Fruit fly (Drosophila melanogaster) whole organism, embryonic: ENCODE data around the gene CG10694.
A peak's percentile ranks its signal among the peaks of the same experiment; 100 is the strongest.

Experiments used
- CG10147 ChIP-seq: fragments of 200-800 bp; sonication (Bioruptor generic); optimal IDR thresholded peaks from 2 replicates; lab custom pipeline; 2019; ENCODE audit warnings: missing biosample characterization, mild to moderate bottlenecking, missing genetic modification characterization, moderate library complexity
- CG12942 ChIP-seq: fragments of 200-800 bp; sonication (Bioruptor generic); optimal IDR thresholded peaks from 3 replicates; lab custom pipeline; 2016; ENCODE audit warnings: missing biosample characterization, missing genetic modification characterization
- CG13123 ChIP-seq: fragments of 200-800 bp; sonication (Bioruptor generic); optimal IDR thresholded peaks from 2 replicates; lab custom pipeline; 2016; ENCODE audit warnings: missing biosample characterization, missing genetic modification characterization
- CG14965 ChIP-seq: fragments of 200-800 bp; sonication (Bioruptor generic); optimal IDR thresholded peaks from 2 replicates; lab custom pipeline; 2016; ENCODE audit warnings: missing biosample characterization, missing genetic modification characterization, borderline replicate concordance
- CG1602 ChIP-seq: fragments of 200-800 bp; sonication (Bioruptor generic); optimal IDR thresholded peaks from 3 replicates; lab custom pipeline; 2016; ENCODE audit warnings: missing biosample characterization, missing genetic modification characterization
- CG16813 ChIP-seq: fragments of 200-800 bp; sonication (Bioruptor generic); IDR thresholded peaks from 3 replicates; pipeline ENCODE4 v1.3.6; 2022; ENCODE audit warnings: missing biosample characterization, missing genetic modification characterization; ENCODE audit not compliant: partially characterized antibody
- CG16815 ChIP-seq: fragments of 200-800 bp; sonication (Bioruptor generic); optimal IDR thresholded peaks from 3 replicates; lab custom pipeline; 2017; ENCODE audit warnings: missing biosample characterization, mild to moderate bottlenecking, missing genetic modification characterization
- CG17361 ChIP-seq: fragments of 200-800 bp; sonication (Bioruptor generic); IDR thresholded peaks from 3 replicates; pipeline ENCODE4 v1.3.6; 2022; ENCODE audit warnings: missing biosample characterization, missing genetic modification characterization
- CG18262 ChIP-seq: fragments of 200-800 bp; optimal IDR thresholded peaks from 3 replicates; lab custom pipeline; 2019; ENCODE audit warnings: missing biosample characterization, mild to moderate bottlenecking, missing genetic modification characterization, moderate library complexity
- CG2116 ChIP-seq: fragments of 200-800 bp; sonication (Bioruptor generic); optimal IDR thresholded peaks from 3 replicates; lab custom pipeline; 2018; ENCODE audit warnings: missing biosample characterization, mild to moderate bottlenecking, missing genetic modification characterization
- CG2199 ChIP-seq: fragments of 200-800 bp; sonication (Bioruptor generic); IDR thresholded peaks from 3 replicates; pipeline ENCODE4 v1.3.6; 2022; ENCODE audit warnings: missing biosample characterization, missing genetic modification characterization
- CG31365 ChIP-seq: fragments of 200-800 bp; sonication (Bioruptor generic); optimal IDR thresholded peaks from 2 replicates; lab custom pipeline; 2018; ENCODE audit warnings: missing biosample characterization, mild to moderate bottlenecking, missing genetic modification characterization
- CG32772 ChIP-seq: fragments of 200-800 bp; sonication (Bioruptor generic); IDR thresholded peaks from 2 replicates; pipeline ENCODE4 v1.3.6; 2022; ENCODE audit warnings: missing biosample characterization, missing genetic modification characterization
- CG5953 ChIP-seq: fragments of 200-800 bp; sonication (Bioruptor generic); IDR thresholded peaks from 2 replicates; pipeline ENCODE4 v1.3.6; 2022; ENCODE audit warnings: missing biosample characterization, missing genetic modification characterization
- CG6791 ChIP-seq: fragments of 200-800 bp; sonication (Bioruptor generic); IDR thresholded peaks from 3 replicates; pipeline ENCODE4 v1.3.6; 2022; ENCODE audit warnings: missing biosample characterization, missing genetic modification characterization; ENCODE audit not compliant: partially characterized antibody
- CkIIα-i1 ChIP-seq: fragments of 200-800 bp; sonication (Bioruptor generic); IDR thresholded peaks from 2 replicates; pipeline ENCODE4 v1.3.6; 2022; ENCODE audit warnings: missing biosample characterization, missing genetic modification characterization
- Dfd ChIP-seq, 2 experiments: fragments of >200 bp; optimal IDR thresholded peaks; 2 replicates each; lab custom pipeline; 2017; ENCODE audit warnings: missing biosample characterization in 2 of 2, missing genetic modification characterization in 2 of 2
- Gug ChIP-seq: fragments of 200-800 bp; sonication (Bioruptor generic); IDR thresholded peaks from 4 replicates; pipeline ENCODE4 v1.3.6; 2022; ENCODE audit warnings: missing biosample characterization, missing genetic modification characterization
- Hr78 ChIP-seq, 2 experiments: fragments of 200-800 bp in 1 of 2; fragments of >200 bp in 1 of 2; sonication (Bioruptor generic) in 1 of 2; optimal IDR thresholded peaks; 2 replicates each; lab custom pipeline; 2017 to 2019; ENCODE audit warnings: missing biosample characterization in 2 of 2, missing genetic modification characterization in 2 of 2, mild to moderate bottlenecking in 1 of 2, moderate library complexity in 1 of 2
- Meics ChIP-seq: fragments of 200-800 bp; sonication (Bioruptor generic); optimal IDR thresholded peaks from 2 replicates; lab custom pipeline; 2017; ENCODE audit warnings: missing biosample characterization, mild to moderate bottlenecking, missing genetic modification characterization
- NC2α ChIP-seq: fragments of 200-800 bp; sonication (Bioruptor generic); optimal IDR thresholded peaks from 2 replicates; lab custom pipeline; 2016; ENCODE audit warnings: missing biosample characterization, missing genetic modification characterization
- Optix ChIP-seq: fragments of 200-800 bp; sonication (Bioruptor generic); IDR thresholded peaks from 3 replicates; pipeline ENCODE4 v1.3.6; 2022; ENCODE audit warnings: missing biosample characterization, missing genetic modification characterization
- Scr ChIP-seq: fragments of 200-800 bp; sonication (Bioruptor generic); IDR thresholded peaks from 2 replicates; pipeline ENCODE4 v1.3.6; 2022; ENCODE audit warnings: missing biosample characterization, missing genetic modification characterization; ENCODE audit not compliant: partially characterized antibody
- Six4 ChIP-seq: fragments of 200-800 bp; sonication (Bioruptor generic); optimal IDR thresholded peaks from 2 replicates; lab custom pipeline; 2016; ENCODE audit warnings: missing biosample characterization, missing genetic modification characterization
- Ssrp ChIP-seq: fragments of 200-800 bp; sonication (Bioruptor generic); optimal IDR thresholded peaks from 2 replicates; lab custom pipeline; 2018; ENCODE audit warnings: missing biosample characterization, mild to moderate bottlenecking, missing genetic modification characterization, moderate library complexity
- abd-A ChIP-seq: fragments of 200-800 bp; sonication (Bioruptor generic); optimal IDR thresholded peaks from 3 replicates; lab custom pipeline; 2019; ENCODE audit warnings: missing biosample characterization, mild to moderate bottlenecking, missing genetic modification characterization, moderate library complexity
- bbx ChIP-seq: fragments of 200-800 bp; sonication (Bioruptor generic); IDR thresholded peaks from 2 replicates; pipeline ENCODE4 v1.3.6; 2022; ENCODE audit warnings: missing biosample characterization, missing genetic modification characterization; ENCODE audit not compliant: partially characterized antibody
- chinmo ChIP-seq: fragments of 200-800 bp; sonication (Bioruptor generic); IDR thresholded peaks from 4 replicates; pipeline ENCODE4 v1.3.6; 2022; ENCODE audit warnings: missing biosample characterization, missing genetic modification characterization; ENCODE audit not compliant: partially characterized antibody
- ci ChIP-seq: fragments of 200-800 bp; sonication (Bioruptor generic); IDR thresholded peaks from 3 replicates; pipeline ENCODE4 v1.3.6; 2022; ENCODE audit warnings: missing biosample characterization, missing genetic modification characterization
- danr ChIP-seq: fragments of 200-800 bp; sonication (Bioruptor generic); IDR thresholded peaks from 2 replicates; pipeline ENCODE4 v1.3.6; 2022; ENCODE audit warnings: missing biosample characterization, missing genetic modification characterization
- fd96Cb ChIP-seq: fragments of 200-800 bp; sonication (Bioruptor generic); optimal IDR thresholded peaks from 2 replicates; lab custom pipeline; 2018; ENCODE audit warnings: missing biosample characterization, mild to moderate bottlenecking, missing genetic modification characterization, moderate library complexity
- gem ChIP-seq: fragments of 200-800 bp; sonication (Bioruptor generic); optimal IDR thresholded peaks from 2 replicates; lab custom pipeline; 2019; ENCODE audit warnings: missing biosample characterization, mild to moderate bottlenecking, missing genetic modification characterization, moderate library complexity
- gsb-n ChIP-seq: fragments of 200-800 bp; sonication (Bioruptor generic); optimal IDR thresholded peaks from 3 replicates; lab custom pipeline; 2018; ENCODE audit warnings: missing biosample characterization, mild to moderate bottlenecking, missing genetic modification characterization
- kah ChIP-seq: fragments of 200-800 bp; sonication (Bioruptor generic); optimal IDR thresholded peaks from 2 replicates; lab custom pipeline; 2018; ENCODE audit warnings: missing biosample characterization, mild to moderate bottlenecking, missing genetic modification characterization
- kni ChIP-seq: fragments of 200-800 bp; sonication (Bioruptor generic); optimal IDR thresholded peaks from 3 replicates; lab custom pipeline; 2017; ENCODE audit warnings: mild to moderate bottlenecking, missing biosample characterization, missing genetic modification reagents, missing genetic modification characterization
- org-1 ChIP-seq: fragments of 200-800 bp; sonication (Bioruptor generic); optimal IDR thresholded peaks from 2 replicates; lab custom pipeline; 2017; ENCODE audit warnings: missing biosample characterization, missing genetic modification characterization
- pb ChIP-seq: fragments of 200-800 bp; sonication (Bioruptor generic); optimal IDR thresholded peaks from 3 replicates; lab custom pipeline; 2016; ENCODE audit warnings: missing biosample characterization, missing genetic modification characterization
- pfk ChIP-seq: fragments of 200-800 bp; sonication (Bioruptor generic); optimal IDR thresholded peaks from 2 replicates; lab custom pipeline; 2018; ENCODE audit warnings: missing biosample characterization, mild to moderate bottlenecking, missing genetic modification characterization, moderate library complexity
- sens ChIP-seq: fragments of 200-800 bp; sonication (Bioruptor generic); peaks from one replicate; lab custom pipeline; 2016; ENCODE audit warnings: missing biosample characterization, missing genetic modification characterization
- sens-2 ChIP-seq: fragments of 200-800 bp; sonication (Bioruptor generic); IDR thresholded peaks from 2 replicates; pipeline ENCODE4 v1.3.6; 2022; ENCODE audit warnings: missing biosample characterization, missing genetic modification characterization
- sima ChIP-seq: fragments of 200-800 bp; sonication (Bioruptor generic); optimal IDR thresholded peaks from 2 replicates; lab custom pipeline; 2016; ENCODE audit warnings: missing biosample characterization, missing genetic modification characterization
- sisA ChIP-seq: fragments of 200-800 bp; sonication (Bioruptor generic); IDR thresholded peaks from 2 replicates; pipeline ENCODE4 v1.3.6; 2022; ENCODE audit warnings: missing biosample characterization, missing genetic modification characterization
- stwl ChIP-seq: fragments of 200-800 bp; sonication (Bioruptor generic); optimal IDR thresholded peaks from 3 replicates; lab custom pipeline; 2018; ENCODE audit warnings: missing biosample characterization, mild to moderate bottlenecking, missing genetic modification characterization, moderate library complexity
- tgo ChIP-seq: fragments of 200-800 bp; sonication (Bioruptor generic); IDR thresholded peaks from 3 replicates; pipeline ENCODE4 v1.3.6; 2022; ENCODE audit warnings: missing biosample characterization, missing genetic modification characterization
- tio ChIP-seq: fragments of 200-800 bp; sonication (Bioruptor generic); optimal IDR thresholded peaks from 2 replicates; lab custom pipeline; 2017; ENCODE audit warnings: missing biosample characterization, missing genetic modification characterization, inconsistent platforms
- tll ChIP-seq, 2 experiments: fragments of 200-800 bp in 1 of 2; fragments of >200 bp in 1 of 2; sonication (Bioruptor generic) in 1 of 2; optimal IDR thresholded peaks; 2 replicates each; lab custom pipeline; 2017 to 2019; ENCODE audit warnings: missing biosample characterization in 2 of 2, missing genetic modification characterization in 2 of 2, mild to moderate bottlenecking in 1 of 2, moderate library complexity in 1 of 2
- toy ChIP-seq: fragments of 200-800 bp; sonication (Bioruptor generic); IDR thresholded peaks from 2 replicates; pipeline ENCODE4 v1.3.6; 2022; ENCODE audit warnings: missing biosample characterization, missing genetic modification characterization
- trh ChIP-seq: fragments of 200-800 bp; sonication (Bioruptor generic); optimal IDR thresholded peaks from 2 replicates; lab custom pipeline; 2016; ENCODE audit warnings: missing biosample characterization, missing genetic modification characterization
- ttk ChIP-seq: fragments of 200-800 bp; sonication (Bioruptor generic); IDR thresholded peaks from 2 replicates; pipeline ENCODE4 v2.1.2; 2022; ENCODE audit warnings: missing biosample characterization, missing genetic modification characterization
- vvl ChIP-seq: fragments of 200-800 bp; sonication (Bioruptor generic); IDR thresholded peaks from 2 replicates; pipeline ENCODE4 v1.3.6; 2022; ENCODE audit warnings: missing biosample characterization, missing genetic modification characterization
- zen2 ChIP-seq: fragments of 200-800 bp; sonication (Bioruptor generic); IDR thresholded peaks from 3 replicates; pipeline ENCODE4 v1.3.6; 2022; ENCODE audit warnings: missing biosample characterization, missing genetic modification characterization; ENCODE audit not compliant: partially characterized antibody

CG10694 gene

dm6 chr3R:24065718-24066117 lies 41.5 kb upstream of the CG10694 start (continued):
- TF ChIP-seq sens (no peak), CG32772 (GFP tag; lab: Robert Waterston, UW) (no peak), CG12942 (no peak), vvl (GFP tag; lab: Robert Waterston, UW) (no peak), sima (GFP tag; lab: Kevin White, UChicago) (no peak), gsb-n (tag; lab: Kevin White, UChicago) (no peak), CG31365 (tag; lab: Kevin White, UChicago) (no peak), CG14965 (GFP tag; lab: Kevin White, UChicago) (no peak), chinmo (no peak), tio (GFP tag; lab: Kevin White, UChicago) (no peak), Dfd (GFP tag; optimal IDR thresholded peaks at IDR 0.05; lab: Kevin White, UChicago) (no peak), CG13123 (GFP tag; lab: Kevin White, UChicago) (no peak), Scr (GFP tag; lab: Robert Waterston, UW) (peak; percentile 26; the same call in 1 of the 2 replicates), danr (GFP tag; lab: Robert Waterston, UW) (no peak), CG2116 (GFP tag; lab: Kevin White, UChicago) (peak; percentile 57), ttk (GFP tag; lab: Robert Waterston, UW) (no peak), tll (GFP tag; optimal IDR thresholded peaks at IDR 0.05; lab: Kevin White, UChicago) (no peak), Ssrp (tag; lab: Kevin White, UChicago) (no peak), gem (no peak), Six4 (GFP tag; lab: Kevin White, UChicago) (no peak), sisA (no peak), CG18262 (no peak), CG16815 (GFP tag; lab: Kevin White, UChicago) (no peak), Meics (GFP tag; lab: Kevin White, UChicago) (no peak), org-1 (GFP tag; lab: Kevin White, UChicago) (no peak), CG2199 (GFP tag; lab: Robert Waterston, UW) (0 out of 3 replicates have a peak, but pooled peaks have one; percentile 62), abd-A (tag; lab: Kevin White, UChicago) (no peak), fd96Cb (tag; lab: Kevin White, UChicago) (no peak), zen2 (GFP tag; lab: Robert Waterston, UW) (no peak; the same call in 2 of the 3 replicates), CG17361 (no peak), CkIIα-i1 (no peak), CG10147 (no peak), sens-2 (GFP tag; lab: Robert Waterston, UW) (no peak), kni (GFP tag; lab: Kevin White, UChicago) (no peak), ci (GFP tag; lab: Robert Waterston, UW) (no peak), toy (GFP tag; lab: Robert Waterston, UW) (no peak), trh (GFP tag; lab: Kevin White, UChicago) (no peak), CG16813 (peak; percentile 50; the same call in 2 of the 3 replicates), stwl (peak; percentile 100), NC2α (GFP tag; lab: Kevin White, UChicago) (no peak), pb (no peak), CG6791 (GFP tag; lab: Robert Waterston, UW) (peak; percentile 68; the same call in 2 of the 3 replicates), CG5953 (GFP tag; lab: Robert Waterston, UW) (no peak), Hr78 (GFP tag; optimal IDR thresholded peaks at IDR 0.05; lab: Kevin White, UChicago) (no peak), tgo (GFP tag; lab: Robert Waterston, UW) (no peak), CG1602 (no peak), bbx (GFP tag; lab: Robert Waterston, UW) (0 out of 2 replicates have a peak, but pooled peaks have one; percentile 10), kah (GFP tag; lab: Kevin White, UChicago) (no peak), pfk (GFP tag; lab: Kevin White, UChicago) (peak; percentile 72), Optix (GFP tag; lab: Robert Waterston, UW) (no peak), Gug (no peak)
